Fruit fly (Drosophila melanogaster): ENCODE measurements around the gene Taf6.

The Taf6 gene

dm6 chr3L:19561745-19562144 is 37.1 kb upstream of the Taf6 start (continued):
- peak; percentile 69 for TF ChIP-seq Ets21C (GFP tag; optimal IDR thresholded peaks at IDR 0.05)
- peak; percentile 74 for TF ChIP-seq CG31627 (GFP tag; optimal IDR thresholded peaks at IDR 0.05)
- TF ChIP-seq Blimp-1 (GFP tag; optimal IDR thresholded peaks at IDR 0.05), result peak; percentile 8
- TF ChIP-seq CG8632 (GFP tag; optimal IDR thresholded peaks at IDR 0.05), result peak; percentile 87
- TF ChIP-seq CG8319 (GFP tag; optimal IDR thresholded peaks at IDR 0.05), result peak; percentile 67
- TF ChIP-seq eg (GFP tag; IDR thresholded peaks at IDR 0.05), result peak; percentile 84
- no peak for TF ChIP-seq CG6854 (GFP tag; optimal IDR thresholded peaks at IDR 0.05)
- TF ChIP-seq fd59A (GFP tag; optimal IDR thresholded peaks at IDR 0.05), result peak; percentile 36
- peak; percentile 55 for TF ChIP-seq fd85E (GFP tag; optimal IDR thresholded peaks at IDR 0.05)
- peak; percentile 70 for TF ChIP-seq CG10631 (GFP tag; optimal IDR thresholded peaks at IDR 0.05)
- TF ChIP-seq CG15336 (GFP tag; IDR thresholded peaks at IDR 0.05), result peak; percentile 93
- peak; percentile 16 for TF ChIP-seq dac (GFP tag; optimal IDR thresholded peaks at IDR 0.05)
- peak; percentile 30 for TF ChIP-seq CG11902 (GFP tag; optimal IDR thresholded peaks at IDR 0.05)
- TF ChIP-seq CG3919 (GFP tag; optimal IDR thresholded peaks at IDR 0.05), result peak; percentile 77
- no peak for TF ChIP-seq Eip93F (GFP tag; optimal IDR thresholded peaks at IDR 0.05)
- peak; percentile 16 for TF ChIP-seq CG6808 (GFP tag; optimal IDR thresholded peaks at IDR 0.05)
- peak; percentile 86 for TF ChIP-seq CG32006 (GFP tag; optimal IDR thresholded peaks at IDR 0.05)
- peak; percentile 84 for TF ChIP-seq acj6 (GFP tag; optimal IDR thresholded peaks at IDR 0.05)
- TF ChIP-seq cyc (GFP tag; optimal IDR thresholded peaks at IDR 0.05), result peak; percentile 42
- peak; percentile 73 for TF ChIP-seq CG7368 (GFP tag; optimal IDR thresholded peaks at IDR 0.05)
- TF ChIP-seq topi (GFP tag; optimal IDR thresholded peaks at IDR 0.05), result peak; percentile 81
- TF ChIP-seq CG16779 (tag; optimal IDR thresholded peaks at IDR 0.05), result peak; percentile 71
- TF ChIP-seq Gug (GFP tag; IDR thresholded peaks at IDR 0.05), result peak; percentile 56

- peak; percentile 30 for TF ChIP-seq vri (GFP tag; optimal IDR thresholded peaks at IDR 0.05)
- TF ChIP-seq Blimp-1 (GFP tag; optimal IDR thresholded peaks at IDR 0.05), result no peak
- TF ChIP-seq CG7368 (GFP tag; optimal IDR thresholded peaks at IDR 0.05), result no peak
- TF ChIP-seq pdm3 (GFP tag; optimal IDR thresholded peaks at IDR 0.05), result no peak
- no peak for TF ChIP-seq CG8319 (GFP tag; optimal IDR thresholded peaks at IDR 0.05)
- peak; percentile 33 for TF ChIP-seq Eip78C (GFP tag)
- TF ChIP-seq ss (GFP tag; optimal IDR thresholded peaks at IDR 0.05), result peak in 1 of 2 experiments; percentile 19
- no peak for TF ChIP-seq CG10631 (GFP tag; optimal IDR thresholded peaks at IDR 0.05)
- peak; percentile 49 for TF ChIP-seq CG6854 (GFP tag; optimal IDR thresholded peaks at IDR 0.05)
- no peak for TF ChIP-seq CG4318 (GFP tag; optimal IDR thresholded peaks at IDR 0.05)
- no peak for TF ChIP-seq Hr39 (GFP tag; optimal IDR thresholded peaks at IDR 0.05)
- TF ChIP-seq Hr4 (GFP tag; optimal IDR thresholded peaks at IDR 0.05), result no peak
- no peak for TF ChIP-seq Gug (GFP tag; IDR thresholded peaks at IDR 0.05)
- peak; percentile 16 for TF ChIP-seq CG6808 (GFP tag; optimal IDR thresholded peaks at IDR 0.05)
- peak; percentile 17 for TF ChIP-seq dsx (GFP tag; optimal IDR thresholded peaks at IDR 0.05; ENCODE audit: poor library complexity, severe bottlenecking)
- peak; percentile 34 for TF ChIP-seq Sox102F (GFP tag; optimal IDR thresholded peaks at IDR 0.05)
- peak; percentile 15 for TF ChIP-seq CG3919 (GFP tag; optimal IDR thresholded peaks at IDR 0.05)
- no peak for TF ChIP-seq CG11762 (GFP tag; optimal IDR thresholded peaks at IDR 0.05; ENCODE audit: insufficient read depth)
- no peak for TF ChIP-seq CG11294 (GFP tag; IDR thresholded peaks at IDR 0.05)
- TF ChIP-seq eg (GFP tag; IDR thresholded peaks at IDR 0.05), result no peak
- TF ChIP-seq CG1621 (tag; optimal IDR thresholded peaks at IDR 0.05), result no peak
- TF ChIP-seq achi (GFP tag; optimal IDR thresholded peaks at IDR 0.05), result no peak
Measured at dm6 chr3L:19562146-19562700, 36.7 kb upstream of the Taf6 start.

dm6 chr3L:19563014-19563413 is 35.9 kb upstream of the Taf6 start:
- no peak for TF ChIP-seq Sox102F (GFP tag; optimal IDR thresholded peaks at IDR 0.05)
